Fruit fly (Drosophila melanogaster): ENCODE data around the gene IPIP.

The IPIP gene

DNA sequence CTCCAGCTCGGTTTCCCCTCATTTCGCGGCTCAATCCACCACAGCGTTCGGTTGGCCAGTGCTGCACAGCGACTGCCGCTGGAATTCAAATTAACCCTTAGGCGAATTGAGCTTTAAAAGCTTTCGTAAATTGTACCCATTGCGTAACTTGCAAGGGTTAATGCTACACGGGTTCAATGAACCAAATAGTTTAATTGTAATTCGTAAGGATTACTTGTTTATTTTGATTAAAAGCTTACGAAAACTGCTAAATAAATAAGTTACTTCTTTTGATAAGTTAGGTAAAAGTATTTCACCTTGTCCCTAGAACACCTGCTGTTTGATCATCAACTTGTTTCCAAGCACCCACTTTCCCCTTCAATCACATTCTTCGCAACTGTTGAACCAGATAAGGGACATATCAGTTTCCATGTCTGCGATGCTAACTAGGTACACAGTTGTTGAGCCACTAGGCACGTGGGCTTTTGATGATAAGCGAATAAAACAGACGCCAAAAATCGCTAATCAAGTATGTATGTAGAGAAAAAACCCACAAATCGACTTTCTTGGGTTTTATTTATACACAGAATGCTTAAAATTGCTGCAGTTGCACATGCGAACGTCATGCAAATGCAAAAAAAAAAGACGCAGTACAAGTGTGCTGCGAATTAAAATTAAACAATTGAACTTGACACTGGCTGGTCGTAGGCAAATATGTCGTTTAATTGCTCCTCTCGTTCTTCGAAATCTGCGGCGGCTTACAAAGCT is 1.7 kb upstream of the IPIP start, which contains the start of gene Pfas (continued):
- TF ChIP-seq CG10321 (GFP tag; IDR thresholded peaks at IDR 0.05) = no peak
- TF ChIP-seq CG18476 (GFP tag; optimal IDR thresholded peaks at IDR 0.05) = no peak
- no peak for TF ChIP-seq Dref (GFP tag; IDR thresholded peaks at IDR 0.05)
- TF ChIP-seq Dek (tag; optimal IDR thresholded peaks at IDR 0.05) = peak; percentile 73
- no peak for TF ChIP-seq CG8478 (optimal IDR thresholded peaks at IDR 0.05)
- TF ChIP-seq CG12219 (GFP tag; optimal IDR thresholded peaks at IDR 0.05) = no peak
- no peak for TF ChIP-seq CG17802 (tag; optimal IDR thresholded peaks at IDR 0.05)
- no peak for TF ChIP-seq ssp (GFP tag; IDR thresholded peaks at IDR 0.05)
- TF ChIP-seq CG12155 (GFP tag; optimal IDR thresholded peaks at IDR 0.05) = peak; percentile 52
- TF ChIP-seq CG4707 (GFP tag; optimal IDR thresholded peaks at IDR 0.05) = no peak
- no peak for TF ChIP-seq fd102C (GFP tag; optimal IDR thresholded peaks at IDR 0.05)
- no peak for TF ChIP-seq CG4617 (GFP tag; optimal IDR thresholded peaks at IDR 0.05; ENCODE audit: borderline replicate concordance)
- TF ChIP-seq unpg (GFP tag; optimal IDR thresholded peaks at IDR 0.05) = peak; percentile 40
- TF ChIP-seq klu (GFP tag; IDR thresholded peaks at IDR 0.05) = no peak
- peak; percentile 59 for TF ChIP-seq CoRest (tag; optimal IDR thresholded peaks at IDR 0.05)
- TF ChIP-seq Opbp (GFP tag; IDR thresholded peaks at IDR 0.05; ENCODE audit: partially characterized antibody) = no peak
- no peak for TF ChIP-seq Elba2 (GFP tag; optimal IDR thresholded peaks at IDR 0.05)
- TF ChIP-seq CG2875 (GFP tag; optimal IDR thresholded peaks at IDR 0.05) = no peak
- peak; percentile 36 for TF ChIP-seq CG12942 (GFP tag; optimal IDR thresholded peaks at IDR 0.05)
- TF ChIP-seq Camta (GFP tag; optimal IDR thresholded peaks at IDR 0.05) = peak; percentile 52
- TF ChIP-seq CG7556 (GFP tag; optimal IDR thresholded peaks at IDR 0.05) = peak; percentile 42
- TF ChIP-seq Dbx (GFP tag; IDR thresholded peaks at IDR 0.05) = 0 out of 3 replicates have a peak, but pooled peaks have one; percentile 5
- TF ChIP-seq pros (GFP tag; optimal IDR thresholded peaks at IDR 0.05) = no peak
- TF ChIP-seq Blimp-1 (GFP tag; optimal IDR thresholded peaks at IDR 0.05) = peak; percentile 62
- peak; percentile 30 for TF ChIP-seq CG10147 (GFP tag; optimal IDR thresholded peaks at IDR 0.05)
- no peak for TF ChIP-seq croc (GFP tag; conservative IDR thresholded peaks at IDR 0.05)
- no peak for TF ChIP-seq fd64A (GFP tag; optimal IDR thresholded peaks at IDR 0.05)
- peak in 1 of 2 experiments; percentile 45 for TF ChIP-seq bsh (GFP tag; optimal IDR thresholded peaks at IDR 0.05)
- TF ChIP-seq CG9609 (GFP tag; optimal IDR thresholded peaks at IDR 0.05) = peak; percentile 48
- TF ChIP-seq da (GFP tag; optimal IDR thresholded peaks at IDR 0.05) = no peak
- TF ChIP-seq CG9215 (GFP tag; IDR thresholded peaks at IDR 0.05) = peak; percentile 23; the same call in 1 of the 2 replicates
- TF ChIP-seq CG14050 (GFP tag; IDR thresholded peaks at IDR 0.05) = no peak
- peak; percentile 68 for TF ChIP-seq sug (tag; optimal IDR thresholded peaks at IDR 0.05)
- TF ChIP-seq wor (GFP tag; IDR thresholded peaks at IDR 0.05) = no peak
- peak; percentile 72 for TF ChIP-seq zfh2 (GFP tag; optimal IDR thresholded peaks at IDR 0.05)
- TF ChIP-seq dmrt99B (tag; optimal IDR thresholded peaks at IDR 0.05) = no peak
- TF ChIP-seq kay (GFP tag; optimal IDR thresholded peaks at IDR 0.05) = peak; percentile 45
- TF ChIP-seq hb (GFP tag; IDR thresholded peaks at IDR 0.05; ENCODE audit: partially characterized antibody) = no peak
- TF ChIP-seq ttk (GFP tag; IDR thresholded peaks at IDR 0.05) = no peak
- peak; percentile 83 for TF ChIP-seq B-H2 (GFP tag; optimal IDR thresholded peaks at IDR 0.05)
- no peak for TF ChIP-seq ara (GFP tag; IDR thresholded peaks at IDR 0.05)
- no peak for TF ChIP-seq CG14667 (GFP tag; IDR thresholded peaks at IDR 0.05)
- TF ChIP-seq ham (GFP tag; IDR thresholded peaks at IDR 0.05) = no peak
- TF ChIP-seq ro (GFP tag; IDR thresholded peaks at IDR 0.05) = no peak
- TF ChIP-seq Chrac-16 (GFP tag; optimal IDR thresholded peaks at IDR 0.05) = peak; percentile 28
- TF ChIP-seq CG33213 (GFP tag; optimal IDR thresholded peaks at IDR 0.05) = peak; percentile 37
- TF ChIP-seq jigr1 (GFP tag; IDR thresholded peaks at IDR 0.05) = no peak
- TF ChIP-seq CG31388 (GFP tag; optimal IDR thresholded peaks at IDR 0.05) = no peak
- TF ChIP-seq dysf (GFP tag; IDR thresholded peaks at IDR 0.05) = peak; percentile 51; the same call in 2 of the 3 replicates
- TF ChIP-seq CG34422 (GFP tag; IDR thresholded peaks at IDR 0.05) = no peak
